Worm (Caenorhabditis elegans): ENCODE measurements around the gene tdo-2.

tdo-2 gene

ce11 chrIII:5869429-5869828 is 50.3 kb downstream of the tdo-2 start, which contains the start of gene F01F1.15:
TSS of gene F01F1.15 (minus strand) at chrIII:5869529.
- no peak for TF ChIP-seq hmg-4 (GFP tag; optimal IDR thresholded peaks at IDR 0.05)
- no peak for TF ChIP-seq aly-1 (tag; optimal IDR thresholded peaks at IDR 0.05)
- no peak for TF ChIP-seq ama-1 (optimal IDR thresholded peaks at IDR 0.05)
- no peak for TF ChIP-seq ceh-13 (GFP tag; optimal IDR thresholded peaks at IDR 0.05)
- no peak for TF ChIP-seq scrt-1 (GFP tag; IDR thresholded peaks at IDR 0.05)

ce11 chrIII:5868401-5868800 is 51.4 kb downstream of the tdo-2 start, which contains the start of gene eng-1:
TSS of gene eng-1 (minus strand) at chrIII:5868501.
- TF ChIP-seq sea-1 (GFP tag; conservative IDR thresholded peaks at IDR 0.05), result no peak
- no peak for TF ChIP-seq F13C5.2 (tag; optimal IDR thresholded peaks at IDR 0.05)
- no peak for TF ChIP-seq tbx-37 (GFP tag; conservative IDR thresholded peaks at IDR 0.05)
- no peak for TF ChIP-seq scrt-1 (GFP tag; IDR thresholded peaks at IDR 0.05)
- no peak for TF ChIP-seq hnd-1 (tag; optimal IDR thresholded peaks at IDR 0.05)
- TF ChIP-seq ceh-36 (tag; optimal IDR thresholded peaks at IDR 0.05), result no peak
